Fruit fly (Drosophila melanogaster): ENCODE measurements around the gene CtsL4.

CtsL4 gene

DNA sequence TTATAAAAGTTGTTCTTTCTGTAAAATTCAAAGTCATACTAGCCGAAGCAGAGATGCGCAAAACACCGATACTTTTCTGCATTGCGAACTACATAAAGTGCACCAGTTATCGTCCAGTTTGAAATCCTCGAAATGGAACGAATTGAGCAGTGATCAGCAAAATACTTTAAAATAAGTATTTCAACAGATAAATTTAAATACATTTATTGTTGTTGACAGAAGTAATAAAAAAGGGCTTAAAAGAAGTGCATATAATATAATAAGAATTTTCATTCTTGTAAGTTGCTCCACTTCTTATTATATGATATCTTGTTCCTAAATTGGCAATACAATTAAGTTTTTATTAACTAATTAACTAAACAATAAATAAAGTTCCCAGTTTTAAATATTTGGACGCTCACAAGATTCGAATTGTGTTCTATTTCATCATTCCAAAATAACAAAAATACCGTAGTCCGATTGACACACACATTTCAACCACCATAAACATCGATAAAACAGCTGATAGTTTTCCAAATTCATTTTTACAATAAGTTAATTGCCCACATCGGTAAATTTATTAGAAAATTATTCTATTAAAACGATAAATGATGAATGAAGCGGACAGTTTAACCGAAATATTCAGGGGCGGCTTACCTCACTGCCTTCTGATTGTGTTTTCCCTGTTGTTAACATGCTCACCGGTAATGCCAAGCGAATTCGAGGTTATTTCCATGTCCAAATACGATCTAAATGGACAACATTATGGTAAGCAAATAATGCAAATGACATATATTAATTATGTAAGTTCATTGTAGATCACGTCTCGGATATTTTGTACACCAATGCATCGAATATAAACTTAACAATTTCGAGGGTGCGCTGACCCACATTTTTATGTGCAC is 41.8 kb downstream of the CtsL4 start, which contains the start of the genes Usp14 and CG4972 (continued):
- TF ChIP-seq ato (GFP tag; IDR thresholded peaks at IDR 0.05; ENCODE audit: partially characterized antibody) (no peak), CG15479 (GFP tag; optimal IDR thresholded peaks at IDR 0.05) (no peak), C15 (GFP tag; IDR thresholded peaks at IDR 0.05) (no peak), CG10267 (tag; optimal IDR thresholded peaks at IDR 0.05) (peak; percentile 16), Ets65A (GFP tag) (peak; percentile 25), MESR4 (GFP tag; optimal IDR thresholded peaks at IDR 0.05) (peak; percentile 75), CG12219 (GFP tag; optimal IDR thresholded peaks at IDR 0.05) (no peak), CG17829 (tag; optimal IDR thresholded peaks at IDR 0.05) (peak; percentile 19), CG11723 (GFP tag; optimal IDR thresholded peaks at IDR 0.05) (peak; percentile 80), Lhr (GFP tag; optimal IDR thresholded peaks at IDR 0.05) (peak; percentile 9), Sry-δ (GFP tag; optimal IDR thresholded peaks at IDR 0.05) (peak; percentile 79), toy (GFP tag; IDR thresholded peaks at IDR 0.05) (no peak), Max (GFP tag; optimal IDR thresholded peaks at IDR 0.05) (peak; percentile 24), CG10654 (GFP tag; optimal IDR thresholded peaks at IDR 0.05) (no peak), Myb (GFP tag; optimal IDR thresholded peaks at IDR 0.05) (peak; percentile 41), tll (GFP tag; optimal IDR thresholded peaks at IDR 0.05) (peak in 1 of 2 experiments; percentile 3), az2 (GFP tag; optimal IDR thresholded peaks at IDR 0.05) (no peak), CG12155 (GFP tag; optimal IDR thresholded peaks at IDR 0.05) (no peak), CG18476 (GFP tag; optimal IDR thresholded peaks at IDR 0.05) (no peak), CG4730 (GFP tag; IDR thresholded peaks at IDR 0.05) (no peak), trem (tag; optimal IDR thresholded peaks at IDR 0.05) (peak; percentile 32), shn (GFP tag; optimal IDR thresholded peaks at IDR 0.05) (no peak), CG9609 (GFP tag; optimal IDR thresholded peaks at IDR 0.05) (no peak), Dp (GFP tag; optimal IDR thresholded peaks at IDR 0.05) (no peak), luna (GFP tag; optimal IDR thresholded peaks at IDR 0.05) (no peak), TFAM (GFP tag; optimal IDR thresholded peaks at IDR 0.05) (no peak), CG14667 (GFP tag; IDR thresholded peaks at IDR 0.05) (peak; percentile 70; the same call in 1 of the 2 replicates), CG34224 (GFP tag; IDR thresholded peaks at IDR 0.05; ENCODE audit: partially characterized antibody) (no peak), CG4617 (GFP tag; optimal IDR thresholded peaks at IDR 0.05; ENCODE audit: borderline replicate concordance) (peak; percentile 19), amos (GFP tag; IDR thresholded peaks at IDR 0.05; ENCODE audit: partially characterized antibody) (peak; percentile 53; the same call in 1 of the 2 replicates), CG12744 (GFP tag; optimal IDR thresholded peaks at IDR 0.05) (no peak), CG17802 (tag; optimal IDR thresholded peaks at IDR 0.05) (peak; percentile 86), CG1832 (GFP tag; optimal IDR thresholded peaks at IDR 0.05) (no peak), hth (optimal IDR thresholded peaks at IDR 0.05) (no peak), CG1792 (GFP tag; optimal IDR thresholded peaks at IDR 0.05) (no peak), dimm (GFP tag; IDR thresholded peaks at IDR 0.05) (no peak), BEAF-32 (GFP tag; optimal IDR thresholded peaks at IDR 0.05) (peak; percentile 80), Dll (GFP tag; IDR thresholded peaks at IDR 0.05; ENCODE audit: partially characterized antibody) (peak; percentile 52; the same call in 1 of the 4 replicates), CG30403 (GFP tag; optimal IDR thresholded peaks at IDR 0.05) (peak; percentile 45), Stat92E (GFP tag; optimal IDR thresholded peaks at IDR 0.05) (no peak), dmrt11E (tag; optimal IDR thresholded peaks at IDR 0.05) (peak; percentile 39), CG42726 (GFP tag; IDR thresholded peaks at IDR 0.05; ENCODE audit: partially characterized antibody) (0 out of 2 replicates have a peak, but pooled peaks have one; percentile 9), ind (GFP tag; optimal IDR thresholded peaks at IDR 0.05) (no peak), oc (tag; optimal IDR thresholded peaks at IDR 0.05) (no peak), bbx (GFP tag; IDR thresholded peaks at IDR 0.05; ENCODE audit: partially characterized antibody) (peak; percentile 42), Neu2 (GFP tag; optimal IDR thresholded peaks at IDR 0.05; ENCODE audit: borderline replicate concordance) (no peak), CG17385 (GFP tag; optimal IDR thresholded peaks at IDR 0.05) (no peak)
